Worm (Caenorhabditis elegans): ENCODE results near the gene cla-1.

The cla-1 gene

DNA sequence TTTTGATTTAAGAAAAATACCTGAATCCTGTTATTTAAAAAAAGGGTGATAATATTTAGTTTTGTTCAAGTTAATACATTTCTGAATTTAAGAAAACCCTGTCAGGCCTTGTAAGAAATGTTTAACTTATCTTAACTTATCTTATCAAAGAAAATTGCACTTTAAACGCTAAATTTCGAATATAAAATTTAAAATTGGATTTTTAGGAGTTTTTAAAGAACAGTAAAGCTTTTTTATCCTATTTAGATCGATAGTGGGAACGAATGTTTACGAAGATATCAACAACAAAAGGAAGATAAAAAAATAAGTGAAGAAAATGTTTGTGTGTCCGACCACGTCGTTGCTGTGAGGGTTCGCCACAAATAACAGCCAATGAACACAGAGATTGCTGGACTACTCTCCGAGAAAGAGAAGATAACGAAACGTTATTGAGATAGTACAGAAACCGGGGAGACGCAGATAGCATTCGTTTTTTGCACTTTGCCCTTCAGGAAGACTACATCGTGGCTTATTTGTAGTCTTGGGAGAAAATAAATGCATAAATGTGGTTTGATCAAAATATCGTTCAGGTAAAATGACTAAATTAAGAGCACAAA lies 35.7 kb upstream of the cla-1 start, which contains the start of gene dif-1 (continued):
- no peak for TF ChIP-seq egl-27 (tag; optimal IDR thresholded peaks at IDR 0.05)
- TF ChIP-seq nhr-48 (tag; optimal IDR thresholded peaks at IDR 0.05) = peak; percentile 0
- TF ChIP-seq mes-2 (tag; optimal IDR thresholded peaks at IDR 0.05; ENCODE audit: poor library complexity, severe bottlenecking) = peak; percentile 52
- no peak for TF ChIP-seq ZK337.2 (GFP tag; IDR thresholded peaks at IDR 0.05)
- no peak for TF ChIP-seq ceh-20 (GFP tag; IDR thresholded peaks at IDR 0.05)
- TF ChIP-seq madf-5 (GFP tag; IDR thresholded peaks at IDR 0.05) = no peak
- TF ChIP-seq zfp-2 (tag; optimal IDR thresholded peaks at IDR 0.05) = no peak
- TF ChIP-seq ceh-28 (tag; optimal IDR thresholded peaks at IDR 0.05) = no peak
- no peak for TF ChIP-seq nhr-102 (tag; optimal IDR thresholded peaks at IDR 0.05)
- no peak for TF ChIP-seq nhr-25 (tag; optimal IDR thresholded peaks at IDR 0.05; ENCODE audit: borderline replicate concordance, insufficient read depth)
- TF ChIP-seq ctbp-1 (GFP tag; IDR thresholded peaks at IDR 0.05) = no peak
- TF ChIP-seq tag-97 (GFP tag; IDR thresholded peaks at IDR 0.05) = no peak
- TF ChIP-seq T26A8.4 (GFP tag; IDR thresholded peaks at IDR 0.05) = no peak
- TF ChIP-seq ama-1 (optimal IDR thresholded peaks at IDR 0.05) = peak; percentile 45
- no peak for TF ChIP-seq mxl-2 (GFP tag; conservative IDR thresholded peaks at IDR 0.05)
- TF ChIP-seq daf-8 (GFP tag; IDR thresholded peaks at IDR 0.05) = no peak
- TF ChIP-seq pqm-1 (tag; optimal IDR thresholded peaks at IDR 0.05) = peak; percentile 58
- no peak for TF ChIP-seq R02D3.7 (tag; optimal IDR thresholded peaks at IDR 0.05)
- TF ChIP-seq rbr-2 (tag; optimal IDR thresholded peaks at IDR 0.05) = peak; percentile 9
- TF ChIP-seq lin-13 (GFP tag; optimal IDR thresholded peaks at IDR 0.05) = peak; percentile 31
- no peak for TF ChIP-seq dmd-8 (GFP tag; IDR thresholded peaks at IDR 0.05)
- TF ChIP-seq lin-38 (GFP tag; IDR thresholded peaks at IDR 0.05) = peak; percentile 48
- peak; percentile 69 for TF ChIP-seq T20F7.1 (GFP tag; optimal IDR thresholded peaks at IDR 0.05)
- TF ChIP-seq ceh-32 (tag; optimal IDR thresholded peaks at IDR 0.05; ENCODE audit: poor library complexity) = no peak
- TF ChIP-seq nhr-111 (GFP tag; optimal IDR thresholded peaks at IDR 0.05) = no peak
- no peak for TF ChIP-seq daf-19 (GFP tag; conservative IDR thresholded peaks at IDR 0.05)
- TF ChIP-seq skn-1 (tag; optimal IDR thresholded peaks at IDR 0.05) = no peak
- peak; percentile 44 for TF ChIP-seq mxl-3 (GFP tag; optimal IDR thresholded peaks at IDR 0.05)
- TF ChIP-seq attf-4 (tag; optimal IDR thresholded peaks at IDR 0.05) = no peak
- TF ChIP-seq tra-1 (GFP tag; IDR thresholded peaks at IDR 0.05) = no peak
- no peak for TF ChIP-seq dpl-1 (GFP tag; optimal IDR thresholded peaks at IDR 0.05)
- TF ChIP-seq mdt-29 (GFP tag; IDR thresholded peaks at IDR 0.05) = no peak
- no peak for TF ChIP-seq duxl-1 (tag; optimal IDR thresholded peaks at IDR 0.05; ENCODE audit: poor library complexity)
- no peak for TF ChIP-seq zip-2 (tag; optimal IDR thresholded peaks at IDR 0.05)
- no peak for TF ChIP-seq fkh-10 (GFP tag; optimal IDR thresholded peaks at IDR 0.05)
- peak; percentile 2 for TF ChIP-seq nhr-10 (tag; optimal IDR thresholded peaks at IDR 0.05)
- TF ChIP-seq egl-43 (GFP tag; IDR thresholded peaks at IDR 0.05) = no peak
- TF ChIP-seq nhr-42 (GFP tag; IDR thresholded peaks at IDR 0.05) = no peak
- TF ChIP-seq nhr-28 (tag; optimal IDR thresholded peaks at IDR 0.05) = peak; percentile 96
- peak; percentile 66 for TF ChIP-seq mep-1 (tag; optimal IDR thresholded peaks at IDR 0.05)
- no peak for TF ChIP-seq D1046.2 (GFP tag; IDR thresholded peaks at IDR 0.05)
- TF ChIP-seq lin-1 (GFP tag; IDR thresholded peaks at IDR 0.05) = no peak
- TF ChIP-seq lin-29 (GFP tag; IDR thresholded peaks at IDR 0.05) = no peak
- no peak for TF ChIP-seq hmg-1.1 (GFP tag; IDR thresholded peaks at IDR 0.05)
- no peak for TF ChIP-seq nhr-6 (tag; optimal IDR thresholded peaks at IDR 0.05)
- no peak for TF ChIP-seq aly-2 (tag; optimal IDR thresholded peaks at IDR 0.05)
- TF ChIP-seq gei-8 (GFP tag; optimal IDR thresholded peaks at IDR 0.05) = no peak
- 0 out of 2 replicates have a peak, but pooled peaks have one; percentile 9 for TF ChIP-seq php-3 (GFP tag; IDR thresholded peaks at IDR 0.05)
- no peak for TF ChIP-seq hif-1 (tag; optimal IDR thresholded peaks at IDR 0.05)
- peak; percentile 63 for TF ChIP-seq dmd-6 (GFP tag; IDR thresholded peaks at IDR 0.05)
- TF ChIP-seq F37D6.2 (tag; optimal IDR thresholded peaks at IDR 0.05) = no peak

Data from whole organism, L4 larva.